Worm (Caenorhabditis elegans): Measurements from ENCODE around the gene vps-52.

DNA sequence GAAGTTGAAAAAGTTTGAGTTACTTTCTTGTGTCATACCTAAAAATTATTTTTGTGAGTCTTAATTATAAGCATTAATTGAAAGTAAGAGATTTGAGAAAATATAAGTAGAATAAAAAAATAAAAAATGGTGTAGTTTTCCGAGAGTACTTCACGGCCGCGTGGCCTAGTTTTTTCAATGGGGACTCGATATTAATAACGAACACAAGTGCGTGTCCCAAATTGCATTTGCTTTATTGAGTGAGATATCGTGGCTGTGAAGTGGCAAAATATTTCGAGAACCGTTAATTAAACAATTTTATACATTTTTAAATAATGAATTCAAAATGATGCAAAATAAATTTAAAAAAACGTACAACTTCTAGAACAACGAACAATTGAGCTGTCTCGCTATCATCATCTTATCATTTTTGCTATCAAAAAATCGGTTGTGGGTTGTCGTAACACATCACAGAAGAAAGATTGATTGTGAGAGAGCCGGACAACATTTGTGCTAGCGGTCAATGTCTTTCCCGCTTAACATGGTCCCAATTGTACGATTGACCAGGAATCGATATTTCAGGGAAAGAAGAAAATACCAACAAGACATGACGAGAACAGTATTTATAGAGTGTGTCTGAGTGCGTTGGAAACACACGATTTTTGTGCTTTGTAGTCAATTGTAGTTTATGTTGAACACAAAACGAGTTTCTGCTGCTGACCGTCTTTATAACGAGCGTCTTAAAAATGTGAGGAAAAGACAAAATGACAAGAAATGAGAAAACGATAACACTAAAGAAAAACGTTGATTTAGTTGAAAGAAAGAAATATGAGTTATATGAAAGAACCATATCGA, 4.8 kb downstream of the vps-52 start, which contains the start of gene apy-1:
- TF ChIP-seq W03F9.2 (tag; optimal IDR thresholded peaks at IDR 0.05) (no peak), him-1 (tag; optimal IDR thresholded peaks at IDR 0.05) (no peak), dao-5 (tag; optimal IDR thresholded peaks at IDR 0.05) (no peak)

Measured in whole organism, L4/young adult.